Fruit fly (Drosophila melanogaster) Kc167 (cell line): Measurements from ENCODE around the gene ND-51.

ENCODE experiments used
- Myc ChIP-seq: fragments of >200 bp; optimal IDR thresholded peaks from 2 replicates; lab custom pipeline; 2017; ENCODE audit warnings: missing external identifiers
- Sin3A ChIP-seq: fragments of >200 bp; optimal IDR thresholded peaks from 2 replicates; lab custom pipeline; 2018; ENCODE audit warnings: missing external identifiers
- h ChIP-seq: fragments of >200 bp; optimal IDR thresholded peaks from 3 replicates; lab custom pipeline; 2018; ENCODE audit warnings: missing external identifiers
- insv ChIP-seq: fragments of >200 bp; optimal IDR thresholded peaks from 3 replicates; lab custom pipeline; 2018; ENCODE audit warnings: missing external identifiers
- psq ChIP-seq: fragments of >200 bp; optimal IDR thresholded peaks from 2 replicates; lab custom pipeline; 2017; ENCODE audit warnings: missing external identifiers
- ttk ChIP-seq: sonication (Bioruptor generic); optimal IDR thresholded peaks from 2 replicates; lab custom pipeline; 2017; ENCODE audit warnings: missing external identifiers

dm6 chr2L:6020535-6020934, 42.0 kb downstream of the ND-51 start, which contains the start of gene CG13996:
- TF ChIP-seq psq (no peak), Myc (lab: Kevin White, UChicago) (no peak), h (lab: Kevin White, UChicago) (no peak), Sin3A (lab: Kevin White, UChicago) (no peak), insv (lab: Kevin White, UChicago) (no peak), ttk (lab: Kevin White, UChicago) (no peak)
